Fruit fly (Drosophila melanogaster): Measurements from ENCODE around the gene Drsl3.
A peak's percentile ranks its signal among the peaks of the same experiment; 100 is the strongest.

Gene Drsl3

DNA sequence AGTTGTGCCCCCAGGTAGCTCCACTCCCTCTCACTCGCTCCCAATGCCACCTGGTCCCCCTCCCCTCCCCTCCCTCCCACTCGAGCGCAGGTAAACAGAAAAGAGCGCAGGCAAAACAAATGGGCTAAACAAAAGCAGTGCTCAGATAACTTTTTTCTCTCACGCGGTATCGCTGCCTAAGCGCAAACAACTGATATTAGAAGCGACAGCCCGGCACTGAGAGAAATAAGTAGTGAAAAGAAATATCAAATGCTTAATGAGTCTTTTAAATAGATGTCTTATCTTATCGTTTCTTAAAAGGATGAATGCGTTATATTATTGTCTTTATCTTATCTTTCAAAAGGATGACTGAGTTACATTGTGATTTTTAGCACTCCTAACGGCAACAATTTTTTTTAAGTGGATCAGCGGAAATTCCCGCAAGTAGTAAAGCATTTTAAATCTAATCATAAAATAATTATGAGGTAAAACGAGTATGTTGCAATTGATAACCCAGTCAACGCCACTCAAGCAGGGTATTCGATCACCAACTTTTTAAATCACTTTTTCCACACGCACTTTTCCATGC, 13.5 kb upstream of the Drsl3 start (continued):
- peak; percentile 93 for TF ChIP-seq nmo (GFP tag; optimal IDR thresholded peaks at IDR 0.05)
- peak; percentile 89 for TF ChIP-seq sqz (GFP tag; optimal IDR thresholded peaks at IDR 0.05)
- TF ChIP-seq az2 (GFP tag; optimal IDR thresholded peaks at IDR 0.05): peak; percentile 91
- TF ChIP-seq p53 (GFP tag; optimal IDR thresholded peaks at IDR 0.05): peak; percentile 75
- TF ChIP-seq Sry-δ (GFP tag; optimal IDR thresholded peaks at IDR 0.05): peak; percentile 56
- TF ChIP-seq salm (tag; optimal IDR thresholded peaks at IDR 0.05): peak; percentile 91
- TF ChIP-seq chn (GFP tag; optimal IDR thresholded peaks at IDR 0.05): peak; percentile 80
- TF ChIP-seq CG31441 (GFP tag; IDR thresholded peaks at IDR 0.05): peak; percentile 95
- peak; percentile 96 for TF ChIP-seq CG8924 (tag; optimal IDR thresholded peaks at IDR 0.05)
- peak; percentile 88 for TF ChIP-seq CG6272 (GFP tag; IDR thresholded peaks at IDR 0.05)
- no peak for TF ChIP-seq tna (GFP tag; IDR thresholded peaks at IDR 0.05; ENCODE audit: partially characterized antibody)
- TF ChIP-seq h (optimal IDR thresholded peaks at IDR 0.05): no peak
- peak; percentile 73 for TF ChIP-seq CG10959 (GFP tag; IDR thresholded peaks at IDR 0.05)
- peak; percentile 88 for TF ChIP-seq CG43689 (GFP tag; IDR thresholded peaks at IDR 0.05)
- peak; percentile 94 for TF ChIP-seq CG13296 (GFP tag; optimal IDR thresholded peaks at IDR 0.05)
- TF ChIP-seq crol (GFP tag; IDR thresholded peaks at IDR 0.05): peak; percentile 96
- peak; percentile 89 for TF ChIP-seq CG32532 (GFP tag; IDR thresholded peaks at IDR 0.05)
- TF ChIP-seq Side (GFP tag; optimal IDR thresholded peaks at IDR 0.05): peak; percentile 84
- peak; percentile 10 to 46 for TF ChIP-seq Trl (optimal IDR thresholded peaks at IDR 0.05)
- peak; percentile 83 for TF ChIP-seq Trl (GFP tag; optimal IDR thresholded peaks at IDR 0.05)
- TF ChIP-seq CG7839 (tag; optimal IDR thresholded peaks at IDR 0.05): peak; percentile 95
- TF ChIP-seq sc (optimal IDR thresholded peaks at IDR 0.05): no peak
- TF ChIP-seq sc (GFP tag; optimal IDR thresholded peaks at IDR 0.05): peak; percentile 84
- TF ChIP-seq CG17361 (GFP tag; IDR thresholded peaks at IDR 0.05): peak; percentile 94
- TF ChIP-seq crp (GFP tag; optimal IDR thresholded peaks at IDR 0.05): peak in 1 of 2 experiments; percentile 51
- peak; percentile 83 for TF ChIP-seq CG11398 (GFP tag; optimal IDR thresholded peaks at IDR 0.05)
- peak; percentile 96 for TF ChIP-seq GATAe (GFP tag; conservative IDR thresholded peaks at IDR 0.05)
- peak; percentile 69 for TF ChIP-seq CG9215 (GFP tag; IDR thresholded peaks at IDR 0.05)
- peak; percentile 90 for TF ChIP-seq slbo (GFP tag; IDR thresholded peaks at IDR 0.05)
- TF ChIP-seq D19B (GFP tag; optimal IDR thresholded peaks at IDR 0.05): peak; percentile 74
- TF ChIP-seq her (GFP tag; optimal IDR thresholded peaks at IDR 0.05): peak; percentile 88
- peak; percentile 88 for TF ChIP-seq bcd (GFP tag; optimal IDR thresholded peaks at IDR 0.05)
- TF ChIP-seq CG4404 (GFP tag; IDR thresholded peaks at IDR 0.05): peak; percentile 59
- peak; percentile 66 for TF ChIP-seq Lhr (GFP tag; optimal IDR thresholded peaks at IDR 0.05)
- TF ChIP-seq CG16779 (GFP tag; IDR thresholded peaks at IDR 0.05): peak; percentile 61; the same call in 1 of the 2 replicates
- no peak for TF ChIP-seq cad (GFP tag; optimal IDR thresholded peaks at IDR 0.05)
- peak; percentile 88 for TF ChIP-seq Hr3 (GFP tag; optimal IDR thresholded peaks at IDR 0.05)
- TF ChIP-seq unc-4 (GFP tag; IDR thresholded peaks at IDR 0.05; ENCODE audit: partially characterized antibody): no peak
- peak; percentile 83 for TF ChIP-seq CG7372 (GFP tag; IDR thresholded peaks at IDR 0.05)
- peak; percentile 81 for TF ChIP-seq mirr (GFP tag; optimal IDR thresholded peaks at IDR 0.05)
- TF ChIP-seq CG12659 (GFP tag; optimal IDR thresholded peaks at IDR 0.05): peak; percentile 94
- TF ChIP-seq CG10543 (GFP tag; optimal IDR thresholded peaks at IDR 0.05): peak; percentile 83
- peak; percentile 75 for TF ChIP-seq danr (GFP tag; IDR thresholded peaks at IDR 0.05)
- TF ChIP-seq Kr (GFP tag; optimal IDR thresholded peaks at IDR 0.05): no peak
- peak; percentile 91 for TF ChIP-seq lilli (GFP tag; optimal IDR thresholded peaks at IDR 0.05)
- peak; percentile 96 for TF ChIP-seq lab (GFP tag; optimal IDR thresholded peaks at IDR 0.05)
- TF ChIP-seq jumu (GFP tag; optimal IDR thresholded peaks at IDR 0.05): peak; percentile 81
- peak; percentile 79; the same call in 2 of the 3 replicates for TF ChIP-seq ken (GFP tag; IDR thresholded peaks at IDR 0.05)
- TF ChIP-seq Chrac-16 (GFP tag; optimal IDR thresholded peaks at IDR 0.05): peak; percentile 89
- TF ChIP-seq Neu2 (GFP tag; optimal IDR thresholded peaks at IDR 0.05; ENCODE audit: borderline replicate concordance): no peak
- peak; percentile 80 for TF ChIP-seq sima (GFP tag; optimal IDR thresholded peaks at IDR 0.05)
- peak; percentile 89 for TF ChIP-seq wor (GFP tag; IDR thresholded peaks at IDR 0.05)
